Worm (Caenorhabditis elegans) whole organism, mixed stage, embryonic: ENCODE measurements around the gene ZK673.2.

Experiments
- M03D4.4 ChIP-seq: sonication (generic microtip); optimal IDR thresholded peaks from 2 replicates; lab custom pipeline; 2017; ENCODE audit warnings: mild to moderate bottlenecking, missing genetic modification characterization, missing compliant biosample characterization
- bed-3 ChIP-seq: fragments of 200-800 bp; sonication (Bioruptor generic); optimal IDR thresholded peaks from 3 replicates; lab custom pipeline; 2018; ENCODE audit warnings: mild to moderate bottlenecking, missing genetic modification characterization, moderate library complexity, missing compliant biosample characterization
- blmp-1 ChIP-seq: fragments of 150-350 bp; optimal IDR thresholded peaks from 2 replicates; lab custom pipeline; 2014; ENCODE audit warnings: missing biosample characterization, missing genetic modification characterization
- ceh-39 ChIP-seq: fragments of 150-350 bp; optimal IDR thresholded peaks from 2 replicates; lab custom pipeline; 2014; ENCODE audit warnings: missing biosample characterization, missing genetic modification characterization
- ceh-43 ChIP-seq: fragments of 200-800 bp; sonication (Bioruptor generic); optimal IDR thresholded peaks from 2 replicates; lab custom pipeline; 2018; ENCODE audit warnings: mild to moderate bottlenecking, missing genetic modification characterization, moderate library complexity, missing compliant biosample characterization
- ceh-83 ChIP-seq: fragments of 200-800 bp; sonication (Bioruptor generic); optimal IDR thresholded peaks from 2 replicates; lab custom pipeline; 2018; ENCODE audit warnings: mild to moderate bottlenecking, missing genetic modification characterization, missing compliant biosample characterization
- ces-1 ChIP-seq: fragments of 150-350 bp; optimal IDR thresholded peaks from 2 replicates; lab custom pipeline; 2014; ENCODE audit warnings: missing biosample characterization, missing genetic modification reagents, missing genetic modification characterization
- drap-1 ChIP-seq: fragments of 200-800 bp; sonication (Bioruptor generic); optimal IDR thresholded peaks from 3 replicates; lab custom pipeline; 2018; ENCODE audit warnings: mild to moderate bottlenecking, missing genetic modification characterization, missing compliant biosample characterization
- elt-1 ChIP-seq: sonication (generic microtip); optimal IDR thresholded peaks from 2 replicates; lab custom pipeline; 2017; ENCODE audit warnings: missing genetic modification characterization, mild to moderate bottlenecking, missing compliant biosample characterization, antibody characterized with exemption, moderate library complexity, borderline replicate concordance; ENCODE audit not compliant: insufficient read depth
- elt-3 ChIP-seq: fragments of 150-350 bp; optimal IDR thresholded peaks from 2 replicates; lab custom pipeline; 2014; ENCODE audit warnings: missing biosample characterization, missing genetic modification characterization
- flh-1 ChIP-seq: fragments of 200-800 bp; sonication (Bioruptor generic); optimal IDR thresholded peaks from 2 replicates; lab custom pipeline; 2018; ENCODE audit warnings: mild to moderate bottlenecking, missing genetic modification characterization, moderate library complexity, missing compliant biosample characterization
- ham-2 ChIP-seq: fragments of 200-800 bp; sonication (Bioruptor generic); optimal IDR thresholded peaks from 2 replicates; lab custom pipeline; 2018; ENCODE audit warnings: mild to moderate bottlenecking, missing genetic modification characterization, missing compliant biosample characterization
- hlh-1 ChIP-seq: fragments of 150-350 bp; optimal IDR thresholded peaks from 2 replicates; lab custom pipeline; 2014; ENCODE audit warnings: missing biosample characterization, missing genetic modification reagents, missing genetic modification characterization
- lin-13 ChIP-seq: fragments of 150-350 bp; optimal IDR thresholded peaks from 2 replicates; lab custom pipeline; 2014; ENCODE audit warnings: missing biosample characterization, missing genetic modification characterization
- lin-32 ChIP-seq: fragments of 200-800 bp; sonication (Bioruptor generic); optimal IDR thresholded peaks from 2 replicates; lab custom pipeline; 2018; ENCODE audit warnings: mild to moderate bottlenecking, missing genetic modification characterization, missing compliant biosample characterization
- lsy-2 ChIP-seq: fragments of 150-350 bp; optimal IDR thresholded peaks from 2 replicates; lab custom pipeline; 2014; ENCODE audit warnings: missing biosample characterization, missing genetic modification characterization
- mab-5 ChIP-seq: fragments of 150-350 bp; optimal IDR thresholded peaks from 2 replicates; lab custom pipeline; 2014; ENCODE audit warnings: missing biosample characterization, missing genetic modification characterization
- mls-2 ChIP-seq: sonication (generic microtip); optimal IDR thresholded peaks from 2 replicates; lab custom pipeline; 2016; ENCODE audit warnings: mild to moderate bottlenecking, missing genetic modification characterization, moderate library complexity, missing compliant biosample characterization
- nhr-12 ChIP-seq: fragments of 150-350 bp; optimal IDR thresholded peaks from 2 replicates; lab custom pipeline; 2014; ENCODE audit warnings: missing biosample characterization, missing genetic modification characterization
- nhr-2 ChIP-seq: fragments of 150-350 bp; optimal IDR thresholded peaks from 2 replicates; lab custom pipeline; 2014; ENCODE audit warnings: missing biosample characterization, missing genetic modification characterization
- nhr-237 ChIP-seq: fragments of 150-350 bp; optimal IDR thresholded peaks from 2 replicates; lab custom pipeline; 2014; ENCODE audit warnings: missing biosample characterization, missing genetic modification characterization
- nhr-76 ChIP-seq: sonication (generic microtip); optimal IDR thresholded peaks from 2 replicates; lab custom pipeline; 2017; ENCODE audit warnings: missing biosample characterization, missing genetic modification characterization
- pha-4 ChIP-seq: fragments of 150-350 bp; optimal IDR thresholded peaks from 2 replicates; lab custom pipeline; 2018; ENCODE audit warnings: missing biosample characterization, missing genetic modification reagents, missing genetic modification characterization
- sem-2 ChIP-seq: fragments of 200-800 bp; sonication (Bioruptor generic); optimal IDR thresholded peaks from 2 replicates; lab custom pipeline; 2018; ENCODE audit warnings: mild to moderate bottlenecking, missing genetic modification characterization, missing compliant biosample characterization
- snpc-4 ChIP-seq: fragments of 150-350 bp; optimal IDR thresholded peaks from 2 replicates; lab custom pipeline; 2014; ENCODE audit warnings: missing biosample characterization, missing genetic modification characterization
- sptf-1 ChIP-seq: sonication (generic microtip); optimal IDR thresholded peaks from 2 replicates; lab custom pipeline; 2017; ENCODE audit warnings: mild to moderate bottlenecking, missing genetic modification characterization, moderate library complexity, missing compliant biosample characterization
- tbx-8 ChIP-seq: fragments of 200-800 bp; sonication (Bioruptor generic); optimal IDR thresholded peaks from 2 replicates; lab custom pipeline; 2018; ENCODE audit warnings: mild to moderate bottlenecking, missing genetic modification characterization, moderate library complexity, missing compliant biosample characterization
- unc-39 ChIP-seq: fragments of 150-350 bp; optimal IDR thresholded peaks from 2 replicates; lab custom pipeline; 2014; ENCODE audit warnings: missing biosample characterization, missing genetic modification characterization
- unc-62 ChIP-seq: fragments of 150-350 bp; optimal IDR thresholded peaks from 2 replicates; lab custom pipeline; 2014; ENCODE audit warnings: missing biosample characterization, missing genetic modification reagents, missing genetic modification characterization
- zip-8 ChIP-seq: fragments of 150-350 bp; optimal IDR thresholded peaks from 2 replicates; lab custom pipeline; 2014; ENCODE audit warnings: missing biosample characterization, missing genetic modification characterization
- ztf-11 ChIP-seq: fragments of 150-350 bp; optimal IDR thresholded peaks from 2 replicates; lab custom pipeline; 2014; ENCODE audit warnings: missing biosample characterization, missing genetic modification characterization

The ZK673.2 gene

DNA sequence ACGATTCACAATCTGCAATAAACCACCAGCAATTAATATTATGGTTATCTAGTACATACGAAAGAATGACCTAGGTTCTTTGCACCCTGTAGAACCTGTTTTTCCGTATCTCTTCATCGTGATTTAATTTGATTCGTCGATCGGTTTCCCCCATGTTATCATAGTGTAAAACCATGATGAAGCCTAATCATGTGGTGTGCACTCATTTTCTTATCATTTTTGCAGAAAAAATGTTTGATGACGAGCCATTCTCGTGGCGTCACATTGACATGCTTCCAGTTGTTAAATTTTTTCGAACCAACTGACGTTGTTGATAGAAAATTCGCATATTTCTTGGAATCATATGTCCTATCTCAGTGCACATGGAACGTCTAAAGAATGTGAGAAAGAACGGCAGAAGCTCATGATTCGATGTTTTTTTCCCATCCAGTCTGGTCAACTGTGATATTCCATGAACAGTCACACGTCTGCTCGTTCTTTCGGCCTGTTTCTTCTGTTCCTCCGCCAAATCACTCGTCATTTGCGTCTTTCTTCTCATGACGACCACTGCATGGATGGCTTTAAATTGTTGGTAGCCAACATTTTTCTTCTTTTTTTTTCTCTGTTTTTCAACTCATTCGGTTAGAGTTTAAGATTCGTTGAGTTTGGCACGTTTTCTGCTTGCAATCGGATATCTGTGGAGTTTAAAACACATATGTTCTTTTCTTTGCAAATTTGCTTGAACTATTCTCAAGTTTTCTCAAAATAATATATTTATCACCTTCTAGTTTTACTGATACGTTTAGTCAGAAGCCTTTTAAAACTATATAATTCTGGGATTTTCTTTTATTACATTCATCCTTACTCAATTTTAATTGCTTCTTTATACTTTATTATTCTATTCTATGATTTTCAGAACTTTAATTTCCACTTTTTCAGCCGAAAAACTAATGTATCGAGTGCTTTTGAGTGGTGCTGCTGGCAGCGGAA is at the start of gene ZK673.2:
Gene ZK673.2, plus strand, starts transcription at position 919 of the 969 bp plus-strand sequence.
- no peak for TF ChIP-seq elt-1
- TF ChIP-seq mab-5 (tag; lab: Kevin White, UChicago), result no peak
- no peak for TF ChIP-seq unc-39 (tag; lab: Kevin White, UChicago)
- no peak for TF ChIP-seq flh-1 (GFP tag; lab: Kevin White, UChicago)
- TF ChIP-seq unc-62 (GFP tag; lab: Kevin White, UChicago), result no peak
- TF ChIP-seq hlh-1 (tag; lab: Kevin White, UChicago), result no peak
- no peak for TF ChIP-seq bed-3 (GFP tag; lab: Kevin White, UChicago)
- TF ChIP-seq mls-2 (tag; lab: Kevin White, UChicago), result no peak
- no peak for TF ChIP-seq lin-13 (tag; lab: Kevin White, UChicago)
- no peak for TF ChIP-seq snpc-4 (tag; lab: Kevin White, UChicago)
- TF ChIP-seq sptf-1 (tag; lab: Kevin White, UChicago), result no peak
- TF ChIP-seq nhr-237 (tag; lab: Kevin White, UChicago), result no peak
- TF ChIP-seq lsy-2 (tag; lab: Kevin White, UChicago), result no peak
- no peak for TF ChIP-seq elt-3 (tag; lab: Kevin White, UChicago)
- TF ChIP-seq ceh-39 (tag; lab: Kevin White, UChicago), result no peak
- no peak for TF ChIP-seq zip-8

ce11 chrII:10402991-10403390 is 45.1 kb upstream of the ZK673.2 start:
- TF ChIP-seq hlh-1 (tag; lab: Kevin White, UChicago), result no peak
- TF ChIP-seq unc-62 (GFP tag; lab: Kevin White, UChicago), result no peak
- TF ChIP-seq lin-13 (tag; lab: Kevin White, UChicago), result no peak
- no peak for TF ChIP-seq zip-8
- no peak for TF ChIP-seq nhr-76 (tag; lab: Kevin White, UChicago)
- no peak for TF ChIP-seq drap-1 (GFP tag; lab: Kevin White, UChicago)
- no peak for TF ChIP-seq elt-3 (tag; lab: Kevin White, UChicago)
- TF ChIP-seq tbx-8 (GFP tag; lab: Kevin White, UChicago), result no peak
- no peak for TF ChIP-seq ceh-43 (GFP tag; lab: Kevin White, UChicago)
- no peak for TF ChIP-seq nhr-2 (tag; lab: Kevin White, UChicago)
- TF ChIP-seq blmp-1, result no peak

DNA sequence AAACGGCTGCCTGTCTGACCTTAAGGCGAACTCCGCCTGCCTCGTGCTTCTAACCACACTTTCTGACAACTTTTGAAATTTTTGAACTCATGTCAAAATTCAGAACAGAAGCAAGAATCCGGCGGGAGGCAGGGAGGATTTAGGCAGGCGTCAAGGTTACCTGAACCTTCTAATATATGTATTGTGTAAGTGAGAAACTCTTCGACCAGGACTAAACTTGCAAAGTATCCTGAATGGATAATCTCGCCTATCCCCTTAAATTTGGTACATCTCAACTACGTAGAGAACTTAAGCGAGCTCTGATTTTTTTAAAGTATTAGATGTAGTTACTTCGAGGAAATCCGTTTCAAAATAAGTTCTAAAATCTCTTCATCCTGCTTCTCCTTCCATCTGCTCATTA is 37.1 kb upstream of the ZK673.2 start, which contains the start of gene E04D5.5:
Gene E04D5.5, plus strand, starts transcription at position 301 of the 400 bp plus-strand sequence.
- TF ChIP-seq ham-2, result no peak
- no peak for TF ChIP-seq unc-39 (tag; lab: Kevin White, UChicago)
- no peak for TF ChIP-seq drap-1 (GFP tag; lab: Kevin White, UChicago)
- TF ChIP-seq pha-4 (tag; lab: Kevin White, UChicago), result no peak
- TF ChIP-seq sem-2 (GFP tag; lab: Kevin White, UChicago), result no peak
- TF ChIP-seq mls-2 (tag; lab: Kevin White, UChicago), result no peak
- TF ChIP-seq lsy-2 (tag; lab: Kevin White, UChicago), result no peak
- TF ChIP-seq nhr-2 (tag; lab: Kevin White, UChicago), result no peak
- no peak for TF ChIP-seq zip-8
- no peak for TF ChIP-seq lin-32 (GFP tag; lab: Kevin White, UChicago)
- TF ChIP-seq elt-1, result no peak
- TF ChIP-seq sptf-1 (tag; lab: Kevin White, UChicago), result no peak
- TF ChIP-seq ztf-11 (tag; lab: Kevin White, UChicago), result no peak
- TF ChIP-seq ceh-83 (GFP tag; lab: Kevin White, UChicago), result no peak
- TF ChIP-seq nhr-12 (tag; lab: Kevin White, UChicago), result no peak

ce11 chrII:10416332-10416863 is 31.7 kb upstream of the ZK673.2 start, which contains the start of gene eif-2A:
eif-2A (plus strand) TSS chrII:10416800.
- TF ChIP-seq lsy-2 (tag; lab: Kevin White, UChicago) (peak; percentile 90), zip-8 (no peak), ces-1 (peak; percentile 59), lin-13 (tag; lab: Kevin White, UChicago) (no peak), M03D4.4 (tag; lab: Kevin White, UChicago) (no peak)
